Fruit fly (Drosophila melanogaster) whole organism, embryonic: Measurements from ENCODE around the gene CSN5.

Source experiments
- Bgb ChIP-seq: fragments of 200-800 bp; sonication (Bioruptor generic); IDR thresholded peaks from 2 replicates; pipeline ENCODE4 v1.3.6; 2022; ENCODE audit warnings: missing biosample characterization, missing genetic modification characterization; ENCODE audit not compliant: partially characterized antibody
- CG10654 ChIP-seq: fragments of 200-800 bp; sonication (Bioruptor generic); optimal IDR thresholded peaks from 2 replicates; lab custom pipeline; 2016; ENCODE audit warnings: missing biosample characterization, missing genetic modification characterization
- CG11093 ChIP-seq: fragments of 200-800 bp; sonication (Bioruptor generic); IDR thresholded peaks from 3 replicates; pipeline ENCODE4 v1.3.6; 2022; ENCODE audit warnings: missing biosample characterization, missing genetic modification characterization
- CG12391 ChIP-seq: fragments of 200-800 bp; sonication (Bioruptor generic); optimal IDR thresholded peaks from 3 replicates; lab custom pipeline; 2018; ENCODE audit warnings: missing biosample characterization, mild to moderate bottlenecking, missing genetic modification characterization, moderate library complexity
- CG13624 ChIP-seq: fragments of 200-800 bp; sonication (Bioruptor generic); optimal IDR thresholded peaks from 2 replicates; lab custom pipeline; 2016; ENCODE audit warnings: missing biosample characterization, missing genetic modification characterization
- CG15269 ChIP-seq: fragments of 200-800 bp; sonication (Bioruptor generic); optimal IDR thresholded peaks from 2 replicates; lab custom pipeline; 2018; ENCODE audit warnings: missing biosample characterization, mild to moderate bottlenecking, missing genetic modification characterization, moderate library complexity
- CG15514 ChIP-seq: fragments of 200-800 bp; sonication (Bioruptor generic); optimal IDR thresholded peaks from 3 replicates; lab custom pipeline; 2017; ENCODE audit warnings: missing biosample characterization, missing genetic modification characterization, mild to moderate bottlenecking, moderate library complexity, missing genetic modification reagents
- CG1647 ChIP-seq: fragments of 200-800 bp; sonication (Bioruptor generic); optimal IDR thresholded peaks from 3 replicates; lab custom pipeline; 2016; ENCODE audit warnings: missing biosample characterization, missing genetic modification characterization
- CG17186 ChIP-seq: fragments of 200-800 bp; sonication (Bioruptor generic); optimal IDR thresholded peaks from 3 replicates; lab custom pipeline; 2017; ENCODE audit warnings: missing biosample characterization, missing genetic modification reagents, missing genetic modification characterization
- CG18476 ChIP-seq: fragments of 200-800 bp; sonication (Bioruptor generic); optimal IDR thresholded peaks from 2 replicates; lab custom pipeline; 2016; ENCODE audit warnings: missing biosample characterization, mild to moderate bottlenecking, missing genetic modification characterization
- CG18599 ChIP-seq: fragments of 200-800 bp; sonication (Bioruptor generic); optimal IDR thresholded peaks from 3 replicates; lab custom pipeline; 2017; ENCODE audit warnings: missing biosample characterization, missing genetic modification characterization, mild to moderate bottlenecking, moderate library complexity, missing genetic modification reagents
- CG31365 ChIP-seq: fragments of 200-800 bp; sonication (Bioruptor generic); optimal IDR thresholded peaks from 2 replicates; lab custom pipeline; 2018; ENCODE audit warnings: missing biosample characterization, mild to moderate bottlenecking, missing genetic modification characterization
- CG4424 ChIP-seq: fragments of 200-800 bp; sonication (Bioruptor generic); optimal IDR thresholded peaks from 3 replicates; lab custom pipeline; 2016; ENCODE audit warnings: missing biosample characterization, missing genetic modification characterization
- CG4820 ChIP-seq: fragments of 200-800 bp; sonication (Bioruptor generic); optimal IDR thresholded peaks from 3 replicates; lab custom pipeline; 2016; ENCODE audit warnings: missing biosample characterization, missing genetic modification characterization
- CG5245 ChIP-seq: fragments of 200-800 bp; sonication (Bioruptor generic); optimal IDR thresholded peaks from 3 replicates; lab custom pipeline; 2016; ENCODE audit warnings: missing biosample characterization, missing genetic modification characterization
- CG6791 ChIP-seq: fragments of 200-800 bp; sonication (Bioruptor generic); IDR thresholded peaks from 3 replicates; pipeline ENCODE4 v1.3.6; 2022; ENCODE audit warnings: missing biosample characterization, missing genetic modification characterization; ENCODE audit not compliant: partially characterized antibody
- CG9609 ChIP-seq: fragments of 200-800 bp; sonication (Bioruptor generic); optimal IDR thresholded peaks from 3 replicates; lab custom pipeline; 2016; ENCODE audit warnings: missing biosample characterization, missing genetic modification characterization
- Chrac-16 ChIP-seq: fragments of 200-800 bp; sonication (Bioruptor generic); optimal IDR thresholded peaks from 3 replicates; lab custom pipeline; 2016; ENCODE audit warnings: missing biosample characterization, missing genetic modification characterization
- CoRest ChIP-seq: fragments of 200-800 bp; sonication (Bioruptor generic); optimal IDR thresholded peaks from 3 replicates; lab custom pipeline; 2018; ENCODE audit warnings: missing biosample characterization, mild to moderate bottlenecking, missing genetic modification characterization, moderate library complexity
- D19A ChIP-seq: fragments of 200-800 bp; optimal IDR thresholded peaks from 3 replicates; lab custom pipeline; 2019; ENCODE audit warnings: missing biosample characterization, mild to moderate bottlenecking, missing genetic modification characterization, moderate library complexity
- Dad ChIP-seq: fragments of 200-800 bp; sonication (Bioruptor generic); optimal IDR thresholded peaks from 3 replicates; lab custom pipeline; 2016; ENCODE audit warnings: missing biosample characterization, missing genetic modification characterization
- E2f2 ChIP-seq: fragments of 200-800 bp; sonication (Bioruptor generic); IDR thresholded peaks from 2 replicates; pipeline ENCODE4 v1.3.6; 2022; ENCODE audit warnings: missing biosample characterization, missing genetic modification characterization
- Elba2 ChIP-seq: fragments of 200-800 bp; sonication (Bioruptor generic); optimal IDR thresholded peaks from 3 replicates; lab custom pipeline; 2016; ENCODE audit warnings: missing biosample characterization, missing genetic modification characterization
- Hey ChIP-seq: fragments of 200-800 bp; sonication (Bioruptor generic); optimal IDR thresholded peaks from 3 replicates; lab custom pipeline; 2018; ENCODE audit warnings: missing biosample characterization, mild to moderate bottlenecking, missing genetic modification characterization
- Hr3 ChIP-seq: fragments of 200-800 bp; sonication (Bioruptor generic); optimal IDR thresholded peaks from 3 replicates; lab custom pipeline; 2016; ENCODE audit warnings: missing biosample characterization, missing genetic modification characterization
- Jarid2 ChIP-seq: fragments of 200-800 bp; sonication (Bioruptor generic); optimal IDR thresholded peaks from 3 replicates; lab custom pipeline; 2017; ENCODE audit warnings: mild to moderate bottlenecking, missing biosample characterization, missing genetic modification reagents, missing genetic modification characterization
- MBD-R2 ChIP-seq: fragments of 200-800 bp; sonication (Bioruptor generic); IDR thresholded peaks from 2 replicates; pipeline ENCODE4 v1.3.6; 2022; ENCODE audit warnings: missing biosample characterization, missing genetic modification characterization
- Med ChIP-seq: fragments of 200-800 bp; sonication (Bioruptor generic); peaks from one replicate; lab custom pipeline; 2016; ENCODE audit warnings: missing biosample characterization, missing genetic modification characterization, mild to moderate bottlenecking, inconsistent platforms, moderate library complexity
- NC2β ChIP-seq: fragments of 200-800 bp; sonication (Bioruptor generic); optimal IDR thresholded peaks from 2 replicates; lab custom pipeline; 2016; ENCODE audit warnings: missing biosample characterization, missing genetic modification characterization
- Sry-β ChIP-seq: fragments of 200-800 bp; sonication (Bioruptor generic); optimal IDR thresholded peaks from 2 replicates; lab custom pipeline; 2018; ENCODE audit warnings: missing biosample characterization, mild to moderate bottlenecking, missing genetic modification characterization, moderate library complexity
- Sry-δ ChIP-seq: fragments of 200-800 bp; sonication (Bioruptor generic); optimal IDR thresholded peaks from 2 replicates; lab custom pipeline; 2016; ENCODE audit warnings: missing biosample characterization, missing genetic modification characterization
- Xbp1 ChIP-seq: fragments of 200-800 bp; sonication (Bioruptor generic); optimal IDR thresholded peaks from 3 replicates; lab custom pipeline; 2016; ENCODE audit warnings: missing biosample characterization, mild to moderate bottlenecking, missing genetic modification characterization
- Xrp1 ChIP-seq: fragments of 200-800 bp; sonication (Bioruptor generic); IDR thresholded peaks from 2 replicates; pipeline ENCODE4 v1.3.6; 2022; ENCODE audit warnings: missing biosample characterization, missing genetic modification characterization
- amos ChIP-seq: fragments of 200-800 bp; sonication (Bioruptor generic); IDR thresholded peaks from 2 replicates; pipeline ENCODE4 v1.3.6; 2022; ENCODE audit warnings: missing biosample characterization, missing genetic modification characterization; ENCODE audit not compliant: partially characterized antibody
- bbx ChIP-seq: fragments of 200-800 bp; sonication (Bioruptor generic); IDR thresholded peaks from 2 replicates; pipeline ENCODE4 v1.3.6; 2022; ENCODE audit warnings: missing biosample characterization, missing genetic modification characterization; ENCODE audit not compliant: partially characterized antibody
- ci ChIP-seq: fragments of 200-800 bp; sonication (Bioruptor generic); IDR thresholded peaks from 3 replicates; pipeline ENCODE4 v1.3.6; 2022; ENCODE audit warnings: missing biosample characterization, missing genetic modification characterization
- dati ChIP-seq: fragments of 200-800 bp; sonication (Bioruptor generic); IDR thresholded peaks from 2 replicates; pipeline ENCODE4 v1.3.6; 2022; ENCODE audit warnings: missing biosample characterization, missing genetic modification characterization
- dpn ChIP-seq, 2 experiments: fragments of 200-800 bp; sonication (Bioruptor generic); optimal IDR thresholded peaks; 3 replicates each; lab custom pipeline; 2016; ENCODE audit warnings: missing biosample characterization in 2 of 2, missing genetic modification characterization in 2 of 2
- fru ChIP-seq: fragments of >200 bp; optimal IDR thresholded peaks from 2 replicates; lab custom pipeline; 2017
- gsb ChIP-seq: fragments of 200-800 bp; sonication (Bioruptor generic); IDR thresholded peaks from 2 replicates; pipeline ENCODE4 v1.3.6; 2022; ENCODE audit warnings: missing biosample characterization, missing genetic modification characterization
- insv ChIP-seq, 2 experiments: fragments of 200-800 bp; sonication (Bioruptor generic); optimal IDR thresholded peaks; 3 replicates each; lab custom pipeline; 2016 to 2018; ENCODE audit warnings: missing biosample characterization in 2 of 2, missing genetic modification characterization in 2 of 2
- lab ChIP-seq: fragments of 200-800 bp; sonication (Bioruptor generic); optimal IDR thresholded peaks from 3 replicates; lab custom pipeline; 2017; ENCODE audit warnings: missing biosample characterization, missing genetic modification characterization, mild to moderate bottlenecking, moderate library complexity, missing genetic modification reagents
- lov ChIP-seq, 2 experiments: fragments of 200-800 bp in 1 of 2; fragments of >200 bp in 1 of 2; sonication (Bioruptor generic) in 1 of 2; IDR thresholded peaks in 1 of 2; optimal IDR thresholded peaks in 1 of 2; 2 replicates in 1 of 2; 3 replicates in 1 of 2; pipeline versions ENCODE4 v1.3.6 to Lab custom; 2017 to 2022; ENCODE audit warnings: missing biosample characterization in 1 of 2, missing genetic modification characterization in 1 of 2
- maf-S ChIP-seq: fragments of 200-800 bp; sonication (Bioruptor generic); optimal IDR thresholded peaks from 2 replicates; lab custom pipeline; 2016; ENCODE audit warnings: missing biosample characterization, missing genetic modification characterization
- nerfin-2 ChIP-seq: fragments of 200-800 bp; sonication (Bioruptor generic); IDR thresholded peaks from 2 replicates; pipeline ENCODE4 v1.3.6; 2022; ENCODE audit warnings: missing biosample characterization, missing genetic modification characterization; ENCODE audit not compliant: partially characterized antibody
- odd ChIP-seq: fragments of 200-800 bp; sonication (Bioruptor generic); optimal IDR thresholded peaks from 2 replicates; lab custom pipeline; 2017; ENCODE audit warnings: missing biosample characterization, mild to moderate bottlenecking, missing genetic modification characterization
- run ChIP-seq: fragments of 200-800 bp; sonication (Bioruptor generic); optimal IDR thresholded peaks from 3 replicates; lab custom pipeline; 2018; ENCODE audit warnings: missing biosample characterization, mild to moderate bottlenecking, missing genetic modification characterization
- z ChIP-seq: fragments of 200-800 bp; sonication (Bioruptor generic); IDR thresholded peaks from 3 replicates; pipeline ENCODE4 v1.3.6; 2022; ENCODE audit warnings: missing biosample characterization, missing genetic modification characterization
- zen ChIP-seq: fragments of 200-800 bp; sonication (Bioruptor generic); optimal IDR thresholded peaks from 3 replicates; lab custom pipeline; 2018; ENCODE audit warnings: missing biosample characterization, mild to moderate bottlenecking, missing genetic modification characterization, moderate library complexity
- zf30C ChIP-seq: fragments of 200-800 bp; sonication (Bioruptor generic); optimal IDR thresholded peaks from 3 replicates; lab custom pipeline; 2018; ENCODE audit warnings: missing biosample characterization, mild to moderate bottlenecking, missing genetic modification characterization

CSN5 gene

DNA sequence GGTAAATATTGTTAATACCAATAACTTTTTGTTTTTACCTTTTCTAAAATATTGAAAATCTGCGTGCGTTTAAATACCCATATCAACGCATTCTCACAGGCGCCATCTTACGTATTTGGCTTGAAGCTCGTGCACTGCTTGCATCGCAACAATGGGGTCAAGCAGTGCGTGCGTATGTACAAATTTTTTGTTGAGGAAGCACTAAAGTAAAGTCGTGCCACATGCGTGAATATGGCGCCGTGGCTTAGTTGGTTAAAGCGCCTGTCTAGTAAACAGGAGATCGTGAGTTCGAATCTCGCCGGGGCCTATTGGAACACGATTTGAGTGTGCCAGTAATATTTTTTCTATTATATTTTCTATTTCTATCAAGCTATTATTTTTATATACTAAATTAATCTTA lies 38.2 kb upstream of the CSN5 start (continued):
- peak; percentile 78; the same call in 2 of the 3 replicates for TF ChIP-seq ci (GFP tag; lab: Robert Waterston, UW)
- TF ChIP-seq CG15269: peak; percentile 48
- peak; percentile 35 for TF ChIP-seq CG4424 (GFP tag; lab: Kevin White, UChicago)
- TF ChIP-seq CG4820 (GFP tag; lab: Kevin White, UChicago): peak; percentile 15
- peak; percentile 44 for TF ChIP-seq maf-S
- peak; percentile 65 for TF ChIP-seq bbx
- TF ChIP-seq lov (optimal IDR thresholded peaks at IDR 0.05; lab: Kevin White, UChicago): no peak
- 0 out of 3 replicates have a peak, but pooled peaks have one; percentile 42 for TF ChIP-seq lov (GFP tag; IDR thresholded peaks at IDR 0.05; lab: Robert Waterston, UW)
- TF ChIP-seq CG1647 (GFP tag; lab: Kevin White, UChicago): peak; percentile 21
- TF ChIP-seq Bgb (GFP tag; lab: Robert Waterston, UW): peak; percentile 80
- peak; percentile 74 for TF ChIP-seq amos (GFP tag; lab: Robert Waterston, UW)
- TF ChIP-seq dpn (GFP tag; optimal IDR thresholded peaks at IDR 0.05; lab: Kevin White, UChicago): peak; percentile 47 to 57
- TF ChIP-seq Xbp1 (GFP tag; lab: Kevin White, UChicago): peak; percentile 67
- TF ChIP-seq nerfin-2 (GFP tag; lab: Robert Waterston, UW): peak; percentile 71
- TF ChIP-seq Sry-δ: peak; percentile 18
- TF ChIP-seq Med (GFP tag; lab: Kevin White, UChicago): peak; percentile 95
- no peak for TF ChIP-seq gsb (GFP tag; lab: Robert Waterston, UW)
- peak; percentile 80 for TF ChIP-seq CG6791
- TF ChIP-seq run (tag; lab: Kevin White, UChicago): no peak
- peak; percentile 13 for TF ChIP-seq NC2β (GFP tag; lab: Kevin White, UChicago)
- no peak for TF ChIP-seq CG17186 (GFP tag; lab: Kevin White, UChicago)
- peak; percentile 26 for TF ChIP-seq zen
- peak; percentile 47; the same call in 1 of the 2 replicates for TF ChIP-seq Xrp1
- no peak for TF ChIP-seq D19A (tag; lab: Kevin White, UChicago)
- no peak for TF ChIP-seq CG18599 (GFP tag; lab: Kevin White, UChicago)
- TF ChIP-seq Hey: no peak
- peak; percentile 23 for TF ChIP-seq CG15514 (GFP tag; lab: Kevin White, UChicago)
- peak; percentile 54 for TF ChIP-seq CG13624 (GFP tag; lab: Kevin White, UChicago)
- peak; percentile 52; the same call in 1 of the 2 replicates for TF ChIP-seq E2f2 (GFP tag; lab: Robert Waterston, UW)
- TF ChIP-seq fru (lab: Kevin White, UChicago): no peak
- TF ChIP-seq CoRest (tag; lab: Kevin White, UChicago): peak; percentile 49
- no peak for TF ChIP-seq odd (GFP tag; lab: Kevin White, UChicago)
- peak; percentile 38; the same call in 1 of the 2 replicates for TF ChIP-seq MBD-R2
- no peak for TF ChIP-seq zf30C (GFP tag; lab: Kevin White, UChicago)
- TF ChIP-seq z (GFP tag; lab: Robert Waterston, UW): no peak
- no peak for TF ChIP-seq CG9609 (GFP tag; lab: Kevin White, UChicago)
- peak; percentile 23 for TF ChIP-seq CG10654 (GFP tag; lab: Kevin White, UChicago)
- TF ChIP-seq dati (GFP tag; lab: Robert Waterston, UW): no peak
- no peak for TF ChIP-seq CG11093 (GFP tag; lab: Robert Waterston, UW)
- TF ChIP-seq insv (GFP tag; optimal IDR thresholded peaks at IDR 0.05; lab: Kevin White, UChicago): no peak
- peak; percentile 38 for TF ChIP-seq Dad (GFP tag; lab: Kevin White, UChicago)
- no peak for TF ChIP-seq CG18476 (GFP tag; lab: Kevin White, UChicago)
- TF ChIP-seq Jarid2: no peak
- peak; percentile 19 for TF ChIP-seq CG12391 (tag; lab: Kevin White, UChicago)
- TF ChIP-seq CG31365: peak; percentile 100
- no peak for TF ChIP-seq Elba2
- peak; percentile 33 for TF ChIP-seq CG5245 (GFP tag; lab: Kevin White, UChicago)
- peak; percentile 17 for TF ChIP-seq lab (GFP tag; lab: Kevin White, UChicago)
- TF ChIP-seq Sry-β (GFP tag; lab: Kevin White, UChicago): no peak
- TF ChIP-seq Hr3: peak; percentile 61
- peak; percentile 5 for TF ChIP-seq Chrac-16
